Worm (Caenorhabditis elegans): ENCODE measurements around the gene clp-1.

Gene clp-1

DNA sequence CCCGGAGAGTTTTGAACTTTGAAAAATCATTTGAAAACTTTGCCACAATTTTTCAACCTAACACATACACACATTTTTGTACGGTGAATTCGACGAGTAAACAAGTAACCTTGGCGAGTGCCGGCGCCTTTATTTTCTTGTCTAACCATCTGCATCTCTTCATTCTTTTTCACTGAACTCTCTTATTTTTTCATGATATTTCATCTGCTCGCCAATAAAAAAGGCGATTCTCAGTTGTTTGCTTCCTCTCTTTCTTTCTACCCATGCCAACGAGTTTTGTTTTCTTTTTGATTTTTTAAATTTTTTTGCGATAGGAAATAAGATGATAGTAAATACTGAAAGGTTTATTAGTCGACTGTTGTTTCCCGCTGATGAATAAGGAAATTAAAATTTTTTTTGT lies 1.0 kb upstream of the clp-1 start:
- TF ChIP-seq eyg-1 (tag; optimal IDR thresholded peaks at IDR 0.05) (no peak), gmeb-2 (tag; optimal IDR thresholded peaks at IDR 0.05) (no peak), unc-55 (GFP tag; optimal IDR thresholded peaks at IDR 0.05) (no peak), fax-1 (tag; optimal IDR thresholded peaks at IDR 0.05) (no peak), C08G9.2 (tag; optimal IDR thresholded peaks at IDR 0.05) (no peak)

DNA sequence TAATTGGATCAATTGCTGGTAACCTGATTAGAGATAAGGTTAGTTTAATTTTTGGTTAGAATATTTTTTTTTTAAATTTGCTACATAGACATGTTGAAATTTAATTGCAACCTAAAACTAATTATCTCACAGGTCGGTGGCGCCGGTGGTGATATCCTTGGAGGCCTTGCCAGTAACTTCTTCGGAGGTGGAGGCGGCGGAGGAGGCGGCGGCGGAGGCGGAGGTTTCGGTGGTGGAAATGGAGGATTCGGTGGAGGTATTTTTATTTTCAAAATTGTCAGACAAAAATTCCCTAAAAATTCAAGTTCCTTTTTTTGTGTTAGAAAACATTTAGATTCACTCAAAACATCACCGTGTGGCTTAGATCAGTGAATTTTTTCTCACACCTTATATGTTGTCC lies 1.5 kb downstream of the clp-1 start:
- TF ChIP-seq ceh-14 (tag; optimal IDR thresholded peaks at IDR 0.05): no peak
- no peak for TF ChIP-seq npax-4 (tag; optimal IDR thresholded peaks at IDR 0.05)
- no peak for TF ChIP-seq nfya-1 (tag; optimal IDR thresholded peaks at IDR 0.05)
- no peak for TF ChIP-seq ets-4 (tag; optimal IDR thresholded peaks at IDR 0.05)
- no peak for TF ChIP-seq F13H6.1 (tag; optimal IDR thresholded peaks at IDR 0.05)
- TF ChIP-seq ceh-34 (tag; optimal IDR thresholded peaks at IDR 0.05): no peak
- no peak for TF ChIP-seq rnt-1 (tag; optimal IDR thresholded peaks at IDR 0.05)
- no peak for TF ChIP-seq lim-6 (tag; optimal IDR thresholded peaks at IDR 0.05)
- no peak for TF ChIP-seq sdc-2 (tag; optimal IDR thresholded peaks at IDR 0.05)
- no peak for TF ChIP-seq pqm-1 (tag; optimal IDR thresholded peaks at IDR 0.05)
- TF ChIP-seq gmeb-2 (tag; optimal IDR thresholded peaks at IDR 0.05): no peak
- no peak for TF ChIP-seq K09A11.1 (tag; optimal IDR thresholded peaks at IDR 0.05; ENCODE audit: insufficient read depth)
- TF ChIP-seq ref-2 (tag; optimal IDR thresholded peaks at IDR 0.05): no peak
- TF ChIP-seq C38D4.7 (GFP tag; optimal IDR thresholded peaks at IDR 0.05): no peak

DNA sequence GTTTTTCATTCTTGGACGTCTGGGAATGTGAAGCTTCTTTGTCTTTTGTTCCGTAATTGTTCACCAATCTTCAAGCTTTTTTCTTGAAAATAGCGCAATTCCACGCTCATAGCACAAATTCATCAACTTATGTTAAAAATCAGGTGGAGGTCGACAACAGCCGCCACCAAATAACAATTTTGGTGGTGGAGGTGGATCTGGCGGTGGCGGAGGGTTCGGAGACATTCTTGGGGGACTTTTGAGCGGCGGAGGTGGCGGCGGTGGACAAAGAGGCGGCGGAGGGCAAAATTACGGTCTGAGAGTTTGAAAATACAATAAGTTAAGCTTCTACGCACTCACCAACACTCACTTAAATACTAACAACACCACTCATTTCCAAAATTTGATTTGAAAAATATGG lies 2.2 kb downstream of the clp-1 start:
- TF ChIP-seq nhr-11 (tag; optimal IDR thresholded peaks at IDR 0.05) (no peak), hlh-15 (tag; optimal IDR thresholded peaks at IDR 0.05) (no peak), ceh-9 (tag; optimal IDR thresholded peaks at IDR 0.05) (no peak), lin-11 (tag; optimal IDR thresholded peaks at IDR 0.05) (no peak), ceh-34 (tag; optimal IDR thresholded peaks at IDR 0.05) (no peak)

DNA sequence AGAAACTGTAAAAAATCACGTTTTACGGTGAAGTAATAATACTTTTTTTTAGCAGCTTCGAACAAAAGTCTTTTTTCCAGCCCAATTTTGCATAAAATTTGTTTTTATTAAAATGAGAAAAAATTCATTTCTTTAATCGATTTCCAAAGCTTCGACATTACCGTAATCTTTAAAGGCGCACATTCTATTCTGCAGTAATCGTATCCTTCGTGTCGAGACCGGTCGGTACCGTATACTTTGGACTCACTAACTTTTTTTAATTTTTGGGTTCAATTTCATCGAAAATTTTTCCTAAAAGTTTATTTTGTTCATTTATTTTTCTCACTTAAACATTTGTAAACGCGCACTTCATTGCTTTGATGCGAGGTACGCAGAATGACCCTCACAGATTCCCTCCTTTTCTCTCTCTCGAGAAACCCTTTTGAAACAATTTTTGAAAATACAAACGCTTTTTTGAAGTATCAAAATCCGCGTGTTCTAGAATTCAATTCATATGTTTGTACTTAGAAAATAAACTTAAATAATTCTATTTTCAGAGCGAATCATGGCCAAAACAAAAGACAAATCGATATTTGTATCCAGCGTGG lies 6.9 kb downstream of the clp-1 start, which contains the start of gene hrpk-2:
Gene hrpk-2, plus strand, starts transcription at position 537 of the 587 bp plus-strand sequence.
- TF ChIP-seq hlh-15 (tag; optimal IDR thresholded peaks at IDR 0.05) (no peak), ahr-1 (tag; optimal IDR thresholded peaks at IDR 0.05) (no peak), hlh-8 (tag; optimal IDR thresholded peaks at IDR 0.05) (no peak), sox-4 (tag; optimal IDR thresholded peaks at IDR 0.05) (no peak), che-1 (tag; optimal IDR thresholded peaks at IDR 0.05) (no peak), ceh-2 (tag; optimal IDR thresholded peaks at IDR 0.05) (no peak), sdc-2 (tag; optimal IDR thresholded peaks at IDR 0.05) (no peak), unc-55 (GFP tag; optimal IDR thresholded peaks at IDR 0.05) (no peak), ets-4 (tag; optimal IDR thresholded peaks at IDR 0.05) (no peak), tbx-7 (tag; optimal IDR thresholded peaks at IDR 0.05) (no peak), npax-4 (tag; optimal IDR thresholded peaks at IDR 0.05) (no peak)

DNA sequence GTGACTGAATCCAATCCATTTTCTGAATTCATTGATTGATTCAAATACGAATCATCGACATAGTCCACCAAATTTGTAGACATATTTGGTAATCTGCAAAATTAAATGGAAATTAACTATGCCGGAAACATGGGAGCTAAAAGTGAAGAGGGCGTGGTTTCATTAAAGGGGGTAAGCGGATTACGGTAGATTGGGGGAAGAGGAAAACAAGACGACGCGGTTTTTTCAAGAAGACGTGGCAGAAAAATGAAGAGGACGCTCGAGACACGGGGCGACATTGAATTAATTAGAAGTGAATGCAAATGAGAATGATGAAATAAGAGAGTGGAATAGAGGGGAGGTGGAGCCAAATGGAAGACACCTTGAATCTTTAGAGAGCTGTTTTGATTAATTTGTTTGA lies 16.6 kb downstream of the clp-1 start, which contains the start of gene npr-17:
Gene npr-17, minus strand, starts transcription at position 101 of the 400 bp plus-strand sequence.
- no peak for TF ChIP-seq madf-2 (tag; optimal IDR thresholded peaks at IDR 0.05)
- TF ChIP-seq pros-1 (tag; optimal IDR thresholded peaks at IDR 0.05): no peak
- no peak for TF ChIP-seq hlh-13 (GFP tag; optimal IDR thresholded peaks at IDR 0.05)
- TF ChIP-seq ceh-30 (tag; optimal IDR thresholded peaks at IDR 0.05): no peak
- no peak for TF ChIP-seq syd-9 (tag; optimal IDR thresholded peaks at IDR 0.05)
- no peak for TF ChIP-seq elt-2 (tag; optimal IDR thresholded peaks at IDR 0.05)
